Worm (Caenorhabditis elegans) whole organism, early embryonic: ENCODE measurements around the gene sto-4.

ENCODE experiments used
- aly-1 ChIP-seq: sonication (generic microtip); optimal IDR thresholded peaks from 2 replicates; lab custom pipeline; 2016; ENCODE audit warnings: missing genetic modification characterization, missing compliant biosample characterization
- ama-1 ChIP-seq: fragments of 150-350 bp; optimal IDR thresholded peaks from 2 replicates; lab custom pipeline; 2014
- ceh-36 ChIP-seq: sonication (generic microtip); optimal IDR thresholded peaks from 2 replicates; lab custom pipeline; 2016; ENCODE audit warnings: missing genetic modification characterization, inconsistent platforms, missing compliant biosample characterization
- ets-7 ChIP-seq: sonication (generic microtip); optimal IDR thresholded peaks from 2 replicates; lab custom pipeline; 2016; ENCODE audit warnings: missing genotype, missing genetic modification characterization, missing compliant biosample characterization
- flt-1 ChIP-seq: fragments of 200-800 bp; sonication (Bioruptor generic); IDR thresholded peaks from 2 replicates; pipeline ENCODE4 v1.3.6; 2022; ENCODE audit warnings: missing genetic modification characterization, missing compliant biosample characterization
- hmg-4 ChIP-seq: fragments of 200-800 bp; sonication (Bioruptor generic); optimal IDR thresholded peaks from 2 replicates; lab custom pipeline; 2018; ENCODE audit warnings: mild to moderate bottlenecking, missing genetic modification characterization, missing compliant biosample characterization
- pes-1 ChIP-seq: fragments of 200-800 bp; sonication (Bioruptor generic); IDR thresholded peaks from 2 replicates; pipeline ENCODE4 v1.3.6; 2022; ENCODE audit warnings: missing genetic modification reagents, missing genetic modification characterization, missing compliant biosample characterization
- scrt-1 ChIP-seq: fragments of 200-800 bp; sonication (Bioruptor generic); IDR thresholded peaks from 2 replicates; pipeline ENCODE4 v1.3.6; 2022; ENCODE audit warnings: missing genetic modification characterization, missing compliant biosample characterization
- sea-1 ChIP-seq: fragments of 200-800 bp; sonication (Bioruptor generic); conservative IDR thresholded peaks from 2 replicates; pipeline ENCODE4 v1.3.6; 2022; ENCODE audit warnings: missing genetic modification characterization, missing compliant biosample characterization
- tbx-37 ChIP-seq: fragments of 200-800 bp; sonication (Bioruptor generic); conservative IDR thresholded peaks from 2 replicates; pipeline ENCODE4 v1.3.6; 2022; ENCODE audit warnings: missing genetic modification reagents, missing genetic modification characterization, missing compliant biosample characterization
- tra-4 ChIP-seq: sonication (generic microtip); optimal IDR thresholded peaks from 2 replicates; lab custom pipeline; 2017; ENCODE audit warnings: missing genetic modification characterization, missing compliant biosample characterization

ce11 chrX:11684261-11684660 lies 40.3 kb downstream of the sto-4 start, which contains the start of gene hnd-1:
- no peak for TF ChIP-seq ama-1 (lab: Kevin White, UChicago)
- TF ChIP-seq ets-7: no peak
- TF ChIP-seq ceh-36 (tag; lab: Kevin White, UChicago): no peak
- no peak for TF ChIP-seq aly-1
- no peak for TF ChIP-seq sea-1
- TF ChIP-seq hmg-4 (GFP tag; lab: Kevin White, UChicago): no peak
- no peak for TF ChIP-seq flt-1 (GFP tag; lab: Robert Waterston, UW)
- TF ChIP-seq tbx-37 (GFP tag; lab: Robert Waterston, UW): no peak
- TF ChIP-seq tra-4 (tag; lab: Kevin White, UChicago): no peak
- no peak for TF ChIP-seq pes-1
- TF ChIP-seq scrt-1 (GFP tag; lab: Robert Waterston, UW): no peak
